Worm (Caenorhabditis elegans) whole organism, late embryonic: ENCODE measurements around the gene cyh-1.

Source experiments
- ama-1 ChIP-seq: fragments of 150-350 bp; optimal IDR thresholded peaks from 2 replicates; lab custom pipeline; 2014
- ceh-30 ChIP-seq: fragments of 150-350 bp; optimal IDR thresholded peaks from 2 replicates; lab custom pipeline; 2014; ENCODE audit warnings: missing biosample characterization, missing genetic modification characterization
- ceh-9 ChIP-seq: sonication (generic microtip); optimal IDR thresholded peaks from 2 replicates; lab custom pipeline; 2016; ENCODE audit warnings: mild to moderate bottlenecking, missing genetic modification characterization, inconsistent platforms, missing compliant biosample characterization
- dve-1 ChIP-seq: sonication (generic microtip); optimal IDR thresholded peaks from 2 replicates; lab custom pipeline; 2017; ENCODE audit warnings: antibody characterized with exemption, mild to moderate bottlenecking, missing genetic modification characterization, missing compliant biosample characterization
- lim-6 ChIP-seq: sonication (generic microtip); optimal IDR thresholded peaks from 2 replicates; lab custom pipeline; 2016; ENCODE audit warnings: missing genetic modification characterization, missing compliant biosample characterization
- nfya-1 ChIP-seq: sonication (generic microtip); optimal IDR thresholded peaks from 2 replicates; lab custom pipeline; 2017; ENCODE audit warnings: missing genetic modification characterization, mild to moderate bottlenecking, missing compliant biosample characterization, antibody characterized with exemption, moderate library complexity
- nhr-232 ChIP-seq: sonication (generic microtip); optimal IDR thresholded peaks from 2 replicates; lab custom pipeline; 2016; ENCODE audit warnings: missing genetic modification characterization, missing compliant biosample characterization
- npax-4 ChIP-seq: sonication (generic microtip); optimal IDR thresholded peaks from 2 replicates; lab custom pipeline; 2016; ENCODE audit warnings: missing genetic modification characterization, missing compliant biosample characterization
- odd-2 ChIP-seq: sonication (generic microtip); optimal IDR thresholded peaks from 2 replicates; lab custom pipeline; 2017; ENCODE audit warnings: antibody characterized with exemption, mild to moderate bottlenecking, missing genetic modification characterization, missing compliant biosample characterization
- sox-4 ChIP-seq: sonication (generic microtip); optimal IDR thresholded peaks from 2 replicates; lab custom pipeline; 2017; ENCODE audit warnings: mild to moderate bottlenecking, missing genetic modification characterization, inconsistent platforms, missing compliant biosample characterization
- tbx-2 ChIP-seq: sonication (generic microtip); optimal IDR thresholded peaks from 2 replicates; lab custom pipeline; 2016; ENCODE audit warnings: missing genetic modification characterization, missing compliant biosample characterization
- unc-3 ChIP-seq, 2 experiments: fragments of 200-800 bp in 1 of 2; sonication (Bioruptor generic) in 1 of 2; sonication (generic microtip) in 1 of 2; conservative IDR thresholded peaks in 1 of 2; optimal IDR thresholded peaks in 1 of 2; 2 replicates each; pipeline versions ENCODE4 v1.3.6 to Lab custom; 2016 to 2022; ENCODE audit warnings: missing compliant biosample characterization in 2 of 2, missing genetic modification characterization in 2 of 2, missing genetic modification reagents in 1 of 2
- unc-55 ChIP-seq: sonication (generic microtip); optimal IDR thresholded peaks from 2 replicates; lab custom pipeline; 2017; ENCODE audit warnings: missing biosample characterization, missing genetic modification reagents, missing genetic modification characterization
- ztf-16 ChIP-seq: sonication (generic microtip); optimal IDR thresholded peaks from 2 replicates; lab custom pipeline; 2017; ENCODE audit warnings: missing genetic modification characterization, missing compliant biosample characterization

ce11 chrII:3473744-3474143 lies 31.1 kb upstream of the cyh-1 start, which contains the start of gene sdz-32:
- no peak for TF ChIP-seq nhr-232
- TF ChIP-seq nfya-1, result no peak
- TF ChIP-seq lim-6 (tag; lab: Kevin White, UChicago), result no peak
- TF ChIP-seq unc-55, result no peak
- no peak for TF ChIP-seq ceh-30 (tag; lab: Kevin White, UChicago)
- TF ChIP-seq ztf-16 (tag; lab: Kevin White, UChicago), result no peak
- TF ChIP-seq ama-1 (lab: Kevin White, UChicago), result no peak
- no peak for TF ChIP-seq dve-1
- TF ChIP-seq sox-4 (tag; lab: Kevin White, UChicago), result no peak
- TF ChIP-seq npax-4 (tag; lab: Kevin White, UChicago), result no peak
- TF ChIP-seq tbx-2 (tag; lab: Kevin White, UChicago), result no peak
- TF ChIP-seq unc-3 (GFP tag; conservative IDR thresholded peaks at IDR 0.05; lab: Robert Waterston, UW), result no peak
- TF ChIP-seq unc-3 (tag; optimal IDR thresholded peaks at IDR 0.05; lab: Kevin White, UChicago), result no peak
- TF ChIP-seq ceh-9 (tag; lab: Kevin White, UChicago), result no peak
- no peak for TF ChIP-seq odd-2
